Worm (Caenorhabditis elegans) whole organism, L3 larva: ENCODE data around the gene Y49F6B.8.

Source experiments
- R02D3.7 ChIP-seq: fragments of 150-350 bp; optimal IDR thresholded peaks from 2 replicates; lab custom pipeline; 2014; ENCODE audit warnings: missing biosample characterization, missing genetic modification characterization
- ZK546.5 ChIP-seq: sonication (generic microtip); optimal IDR thresholded peaks from 2 replicates; lab custom pipeline; 2017; ENCODE audit warnings: missing biosample characterization, missing genetic modification characterization
- aly-2 ChIP-seq: fragments of 150-350 bp; optimal IDR thresholded peaks from 2 replicates; lab custom pipeline; 2014; ENCODE audit warnings: missing biosample characterization, missing genetic modification characterization
- ama-1 ChIP-seq: fragments of 150-350 bp; optimal IDR thresholded peaks from 2 replicates; lab custom pipeline; 2018
- ceh-16 ChIP-seq: sonication (generic microtip); optimal IDR thresholded peaks from 2 replicates; lab custom pipeline; 2017; ENCODE audit warnings: missing biosample characterization, missing genetic modification characterization
- ceh-82 ChIP-seq: fragments of 150-350 bp; optimal IDR thresholded peaks from 2 replicates; lab custom pipeline; 2014; ENCODE audit warnings: missing biosample characterization, missing genetic modification characterization
- daf-12 ChIP-seq: fragments of 150-350 bp; optimal IDR thresholded peaks from 2 replicates; lab custom pipeline; 2014; ENCODE audit warnings: missing biosample characterization, missing genetic modification reagents, missing genetic modification characterization
- egl-27 ChIP-seq: sonication (generic microtip); optimal IDR thresholded peaks from 4 replicates; lab custom pipeline; 2017; ENCODE audit warnings: missing biosample characterization, missing genetic modification reagents, missing genetic modification characterization
- elt-2 ChIP-seq: sonication (generic microtip); optimal IDR thresholded peaks from 2 replicates; lab custom pipeline; 2016; ENCODE audit warnings: missing genetic modification reagents, mild to moderate bottlenecking, missing genetic modification characterization, missing compliant biosample characterization
- elt-3 ChIP-seq, 3 experiments: fragments of 150-350 bp in 1 of 3; sonication (generic microtip) in 2 of 3; optimal IDR thresholded peaks; 2 replicates in 2 of 3; 4 replicates in 1 of 3; lab custom pipeline; 2014 to 2017; ENCODE audit warnings: missing biosample characterization in 3 of 3, missing genetic modification characterization in 3 of 3
- fos-1 ChIP-seq: fragments of 150-350 bp; optimal IDR thresholded peaks from 2 replicates; lab custom pipeline; 2014; ENCODE audit warnings: missing biosample characterization, missing genetic modification characterization
- hmg-11 ChIP-seq: sonication (generic microtip); optimal IDR thresholded peaks from 2 replicates; lab custom pipeline; 2016; ENCODE audit warnings: missing genetic modification characterization, missing compliant biosample characterization
- jun-1 ChIP-seq: fragments of 150-350 bp; optimal IDR thresholded peaks from 2 replicates; lab custom pipeline; 2014; ENCODE audit warnings: missing biosample characterization, missing genetic modification reagents, missing genetic modification characterization
- lin-15B ChIP-seq: fragments of 150-350 bp; optimal IDR thresholded peaks from 2 replicates; lab custom pipeline; 2014; ENCODE audit warnings: missing biosample characterization, missing genetic modification characterization
- lin-39 ChIP-seq: fragments of 150-350 bp; optimal IDR thresholded peaks from 2 replicates; lab custom pipeline; 2018; ENCODE audit warnings: missing biosample characterization, missing genetic modification reagents, missing genetic modification characterization
- lsy-12 ChIP-seq: sonication (generic microtip); optimal IDR thresholded peaks from 2 replicates; lab custom pipeline; 2016; ENCODE audit warnings: mild to moderate bottlenecking, missing genetic modification characterization, missing compliant biosample characterization
- mdl-1 ChIP-seq: fragments of 150-350 bp; optimal IDR thresholded peaks from 2 replicates; lab custom pipeline; 2014; ENCODE audit warnings: missing biosample characterization, missing genetic modification characterization
- mml-1 ChIP-seq: fragments of 150-350 bp; sonication (generic microtip); optimal IDR thresholded peaks from 3 replicates; lab custom pipeline; 2014; ENCODE audit warnings: missing biosample characterization, missing genetic modification characterization
- nfya-1 ChIP-seq: sonication (generic microtip); optimal IDR thresholded peaks from 2 replicates; lab custom pipeline; 2017; ENCODE audit warnings: missing genetic modification characterization, mild to moderate bottlenecking, missing compliant biosample characterization, antibody characterized with exemption, moderate library complexity; ENCODE audit not compliant: insufficient read depth
- nhr-11 ChIP-seq: fragments of 150-350 bp; optimal IDR thresholded peaks from 2 replicates; lab custom pipeline; 2014; ENCODE audit warnings: missing biosample characterization, missing genetic modification characterization
- nhr-23 ChIP-seq: fragments of 150-350 bp; optimal IDR thresholded peaks from 2 replicates; lab custom pipeline; 2014; ENCODE audit warnings: missing biosample characterization, missing genetic modification reagents, missing genetic modification characterization
- nhr-237 ChIP-seq: fragments of 150-350 bp; optimal IDR thresholded peaks from 2 replicates; lab custom pipeline; 2014; ENCODE audit warnings: missing biosample characterization, missing genetic modification characterization
- nhr-25 ChIP-seq: sonication (generic microtip); optimal IDR thresholded peaks from 2 replicates; lab custom pipeline; 2017; ENCODE audit warnings: missing biosample characterization, missing genetic modification characterization
- nhr-28 ChIP-seq: fragments of 150-350 bp; optimal IDR thresholded peaks from 2 replicates; lab custom pipeline; 2014; ENCODE audit warnings: missing biosample characterization, missing genetic modification characterization
- nhr-43 ChIP-seq: sonication (generic microtip); optimal IDR thresholded peaks from 2 replicates; lab custom pipeline; 2016; ENCODE audit warnings: mild to moderate bottlenecking, missing genetic modification characterization, missing compliant biosample characterization; ENCODE audit not compliant: poor library complexity, severe bottlenecking
- nhr-67 ChIP-seq: fragments of 150-350 bp; optimal IDR thresholded peaks from 2 replicates; lab custom pipeline; 2014; ENCODE audit warnings: missing biosample characterization, missing genetic modification characterization
- nhr-76 ChIP-seq: fragments of 150-350 bp; sonication (generic microtip); optimal IDR thresholded peaks from 5 replicates; lab custom pipeline; 2014; ENCODE audit warnings: missing biosample characterization, missing genetic modification characterization
- nhr-77 ChIP-seq: fragments of 150-350 bp; optimal IDR thresholded peaks from 2 replicates; lab custom pipeline; 2014; ENCODE audit warnings: missing biosample characterization, missing genetic modification characterization
- pha-4 ChIP-seq: fragments of 150-350 bp; optimal IDR thresholded peaks from 2 replicates; lab custom pipeline; 2014; ENCODE audit warnings: missing biosample characterization, missing genetic modification reagents, missing genetic modification characterization
- pqm-1 ChIP-seq: fragments of 150-350 bp; optimal IDR thresholded peaks from 2 replicates; lab custom pipeline; 2017; ENCODE audit warnings: missing biosample characterization, missing genetic modification characterization, inconsistent platforms
- sea-2 ChIP-seq: fragments of 150-350 bp; sonication (generic microtip); optimal IDR thresholded peaks from 4 replicates; lab custom pipeline; 2014; ENCODE audit warnings: missing biosample characterization, missing genetic modification reagents, missing genetic modification characterization
- skn-1 ChIP-seq: fragments of 150-350 bp; optimal IDR thresholded peaks from 2 replicates; lab custom pipeline; 2014; ENCODE audit warnings: missing biosample characterization, missing genetic modification characterization
- snpc-4 ChIP-seq: fragments of 150-350 bp; optimal IDR thresholded peaks from 2 replicates; lab custom pipeline; 2014; ENCODE audit warnings: missing biosample characterization, missing genetic modification characterization
- tbx-2 ChIP-seq: sonication (generic microtip); optimal IDR thresholded peaks from 2 replicates; lab custom pipeline; 2016; ENCODE audit warnings: mild to moderate bottlenecking, missing genetic modification characterization, missing compliant biosample characterization
- unc-62 ChIP-seq: fragments of 150-350 bp; sonication (generic microtip); optimal IDR thresholded peaks from 4 replicates; lab custom pipeline; 2014; ENCODE audit warnings: missing biosample characterization, missing genetic modification reagents, missing genetic modification characterization
- zag-1 ChIP-seq: fragments of 150-350 bp; optimal IDR thresholded peaks from 2 replicates; lab custom pipeline; 2014; ENCODE audit warnings: missing biosample characterization, missing genetic modification characterization

Gene Y49F6B.8

ce11 chrII:3481584-3481983 lies at the start of gene Y49F6B.8:
Gene Y49F6B.8 (minus strand): TSS chrII:3481684.
- TF ChIP-seq jun-1 (tag; lab: Kevin White, UChicago), result no peak
- no peak for TF ChIP-seq mdl-1 (tag; lab: Kevin White, UChicago)
- TF ChIP-seq nhr-28 (tag; lab: Kevin White, UChicago), result no peak
- TF ChIP-seq pha-4 (tag; lab: Kevin White, UChicago), result no peak
- TF ChIP-seq nhr-23 (tag; lab: Kevin White, UChicago), result no peak

- TF ChIP-seq nhr-28 (tag; lab: Kevin White, UChicago), result no peak
- TF ChIP-seq sea-2 (GFP tag; lab: Kevin White, UChicago), result no peak
- TF ChIP-seq nhr-43 (tag; lab: Kevin White, UChicago), result no peak
- TF ChIP-seq lin-15B (tag; lab: Kevin White, UChicago), result no peak
- TF ChIP-seq nhr-77, result no peak
- TF ChIP-seq nhr-67 (tag; lab: Kevin White, UChicago), result no peak
- no peak for TF ChIP-seq nhr-237 (tag; lab: Kevin White, UChicago)
- TF ChIP-seq skn-1 (tag; lab: Kevin White, UChicago), result no peak
- no peak for TF ChIP-seq nhr-11 (tag; lab: Kevin White, UChicago)
- no peak for TF ChIP-seq pha-4 (tag; lab: Kevin White, UChicago)
- TF ChIP-seq mml-1 (tag; lab: Kevin White, UChicago), result no peak
Observed at ce11 chrII:3528256-3528655, 46.8 kb upstream of the Y49F6B.8 start, which contains the start of gene ncs-6. Gene ncs-6 (minus strand): TSS chrII:3528516.

- no peak for TF ChIP-seq unc-62 (GFP tag; lab: Kevin White, UChicago)
- TF ChIP-seq snpc-4 (tag; lab: Kevin White, UChicago), result no peak
Observed at ce11 chrII:3527460-3527859, 46.0 kb upstream of the Y49F6B.8 start.

- TF ChIP-seq nhr-25 (tag; lab: Kevin White, UChicago) (no peak), mml-1 (tag; lab: Kevin White, UChicago) (no peak)
- TF ChIP-seq, all 47 proteins: peak for 0
Observed at ce11 chrII:3524097-3524496, 42.6 kb upstream of the Y49F6B.8 start, which contains the start of gene col-72. Gene col-72 (minus strand): TSS chrII:3524197.

- peak; percentile 52 for TF ChIP-seq lin-39 (tag; lab: Kevin White, UChicago)
- TF ChIP-seq R02D3.7 (tag; lab: Kevin White, UChicago), result peak; percentile 14
- TF ChIP-seq pha-4 (tag; lab: Kevin White, UChicago), result peak; percentile 49
- peak; percentile 33 for TF ChIP-seq nhr-43 (tag; lab: Kevin White, UChicago)
- TF ChIP-seq nhr-23 (tag; lab: Kevin White, UChicago), result peak; percentile 70
- peak; percentile 42 for TF ChIP-seq nhr-11 (tag; lab: Kevin White, UChicago)
- TF ChIP-seq lin-15B (tag; lab: Kevin White, UChicago), result peak; percentile 83
- TF ChIP-seq nfya-1, result peak; percentile 75
- peak; percentile 2 for TF ChIP-seq snpc-4 (tag; lab: Kevin White, UChicago)
Observed at ce11 chrII:3523547-3523946, 42.1 kb upstream of the Y49F6B.8 start.

ce11 chrII:3520988-3521850 lies 39.7 kb upstream of the Y49F6B.8 start, which contains the start of gene W09G10.9:
Gene W09G10.9 (plus strand): TSS chrII:3521800.
- no peak for TF ChIP-seq mml-1 (tag; lab: Kevin White, UChicago)
- no peak for TF ChIP-seq ama-1 (lab: Kevin White, UChicago)
- no peak for TF ChIP-seq R02D3.7 (tag; lab: Kevin White, UChicago)
- TF ChIP-seq ceh-82 (tag; lab: Kevin White, UChicago), result no peak
- no peak for TF ChIP-seq nhr-77
- TF ChIP-seq lin-15B (tag; lab: Kevin White, UChicago), result peak; percentile 73
- TF ChIP-seq egl-27, result no peak
- TF ChIP-seq hmg-11 (tag; lab: Kevin White, UChicago), result peak; percentile 79
- TF ChIP-seq pqm-1 (tag; lab: Kevin White, UChicago), result peak; percentile 8
- no peak for TF ChIP-seq nhr-28 (tag; lab: Kevin White, UChicago)
- no peak for TF ChIP-seq fos-1
- no peak for TF ChIP-seq nhr-11 (tag; lab: Kevin White, UChicago)
- no peak for TF ChIP-seq nhr-237 (tag; lab: Kevin White, UChicago)
- TF ChIP-seq skn-1 (tag; lab: Kevin White, UChicago), result peak; percentile 27
- no peak for TF ChIP-seq zag-1 (tag; lab: Kevin White, UChicago)
- no peak for TF ChIP-seq elt-3 (tag; optimal IDR thresholded peaks at IDR 0.05; lab: Kevin White, UChicago)
- TF ChIP-seq ceh-16, result no peak
- TF ChIP-seq mdl-1 (tag; lab: Kevin White, UChicago), result no peak
- peak; percentile 42 for TF ChIP-seq elt-2 (tag; lab: Kevin White, UChicago)
- no peak for TF ChIP-seq jun-1 (tag; lab: Kevin White, UChicago)
- TF ChIP-seq nhr-43 (tag; lab: Kevin White, UChicago), result peak; percentile 38
- peak; percentile 31 for TF ChIP-seq lin-39 (tag; lab: Kevin White, UChicago)
- TF ChIP-seq snpc-4 (tag; lab: Kevin White, UChicago), result peak; percentile 25
- TF ChIP-seq nfya-1, result peak; percentile 45
- no peak for TF ChIP-seq aly-2 (tag; lab: Kevin White, UChicago)
- TF ChIP-seq ZK546.5 (tag; lab: Kevin White, UChicago), result no peak
- no peak for TF ChIP-seq nhr-76 (tag; lab: Kevin White, UChicago)
- peak; percentile 3 for TF ChIP-seq nhr-25 (tag; lab: Kevin White, UChicago)
- TF ChIP-seq tbx-2, result no peak
- no peak for TF ChIP-seq daf-12
- peak; percentile 4 for TF ChIP-seq lsy-12
